Fruit fly (Drosophila melanogaster): ENCODE measurements around the gene dnc.

The dnc gene

dm6 chrX:3176193-3176592 lies at the start of gene dnc:
Gene dnc, plus strand, starts transcription at chrX:3176440.
- TF ChIP-seq Vsx2 (GFP tag; optimal IDR thresholded peaks at IDR 0.05; ENCODE audit: partially characterized antibody) (peak; percentile 67), brk (GFP tag; optimal IDR thresholded peaks at IDR 0.05) (no peak), GATAd (GFP tag; optimal IDR thresholded peaks at IDR 0.05) (no peak), sv (GFP tag; optimal IDR thresholded peaks at IDR 0.05) (no peak), Jra (GFP tag; optimal IDR thresholded peaks at IDR 0.05) (no peak), usp (GFP tag; optimal IDR thresholded peaks at IDR 0.05) (no peak), ey (GFP tag; optimal IDR thresholded peaks at IDR 0.05) (no peak), Hr83 (GFP tag; optimal IDR thresholded peaks at IDR 0.05; ENCODE audit: poor library complexity, severe bottlenecking) (no peak), lola (GFP tag; optimal IDR thresholded peaks at IDR 0.05) (no peak), CrebA (GFP tag; optimal IDR thresholded peaks at IDR 0.05; ENCODE audit: borderline replicate concordance) (no peak), woc (GFP tag; optimal IDR thresholded peaks at IDR 0.05) (no peak), CG32264 (GFP tag; optimal IDR thresholded peaks at IDR 0.05) (no peak), Hr78 (GFP tag; optimal IDR thresholded peaks at IDR 0.05) (no peak), rgr (GFP tag; optimal IDR thresholded peaks at IDR 0.05) (peak; percentile 18), Abd-B (GFP tag; optimal IDR thresholded peaks at IDR 0.05) (no peak), Dif (GFP tag; optimal IDR thresholded peaks at IDR 0.05; ENCODE audit: partially characterized antibody) (peak; percentile 92), Myc (optimal IDR thresholded peaks at IDR 0.05) (no peak), OdsH (GFP tag; optimal IDR thresholded peaks at IDR 0.05) (no peak), psq (GFP tag; optimal IDR thresholded peaks at IDR 0.05) (no peak), Hnf4 (GFP tag; optimal IDR thresholded peaks at IDR 0.05) (no peak), fru (GFP tag; optimal IDR thresholded peaks at IDR 0.05) (no peak), dl (GFP tag; optimal IDR thresholded peaks at IDR 0.05; ENCODE audit: insufficient read depth in 1 of 2, partially characterized antibody in 2 of 2) (peak; percentile 75 to 87), foxo (GFP tag; optimal IDR thresholded peaks at IDR 0.05) (no peak), dsf (GFP tag; optimal IDR thresholded peaks at IDR 0.05; ENCODE audit: borderline replicate concordance) (no peak), Sp1 (GFP tag; optimal IDR thresholded peaks at IDR 0.05) (peak; percentile 17), N (GFP tag; optimal IDR thresholded peaks at IDR 0.05) (no peak)

dm6 chrX:3127564-3127963 lies 48.7 kb upstream of the dnc start:
- TF ChIP-seq Jra (GFP tag; optimal IDR thresholded peaks at IDR 0.05) = no peak
- TF ChIP-seq Myc (optimal IDR thresholded peaks at IDR 0.05) = no peak
- no peak for TF ChIP-seq Abd-B (GFP tag; optimal IDR thresholded peaks at IDR 0.05)
- TF ChIP-seq lola (GFP tag; optimal IDR thresholded peaks at IDR 0.05) = no peak
- no peak for TF ChIP-seq woc (GFP tag; optimal IDR thresholded peaks at IDR 0.05)
- no peak for TF ChIP-seq Vsx2 (GFP tag; optimal IDR thresholded peaks at IDR 0.05; ENCODE audit: partially characterized antibody)
- no peak for TF ChIP-seq tai (GFP tag; optimal IDR thresholded peaks at IDR 0.05)
- TF ChIP-seq dmrt93B (GFP tag; optimal IDR thresholded peaks at IDR 0.05) = no peak
- TF ChIP-seq sage (GFP tag; optimal IDR thresholded peaks at IDR 0.05) = no peak
- no peak for TF ChIP-seq brk (GFP tag; optimal IDR thresholded peaks at IDR 0.05)
- TF ChIP-seq jim (GFP tag; optimal IDR thresholded peaks at IDR 0.05) = no peak
- no peak for TF ChIP-seq Hr83 (GFP tag; optimal IDR thresholded peaks at IDR 0.05; ENCODE audit: poor library complexity, severe bottlenecking)
- no peak for TF ChIP-seq h (GFP tag; optimal IDR thresholded peaks at IDR 0.05)
- no peak for TF ChIP-seq CG32264 (GFP tag; optimal IDR thresholded peaks at IDR 0.05)

dm6 chrX:3131978-3132377 lies 44.3 kb upstream of the dnc start:
- TF ChIP-seq sv (GFP tag; optimal IDR thresholded peaks at IDR 0.05) (no peak), Dfd (GFP tag; optimal IDR thresholded peaks at IDR 0.05) (peak; percentile 92), N (GFP tag; optimal IDR thresholded peaks at IDR 0.05) (no peak), brk (GFP tag; optimal IDR thresholded peaks at IDR 0.05) (no peak)

- TF ChIP-seq h (GFP tag; optimal IDR thresholded peaks at IDR 0.05) = no peak
- no peak for TF ChIP-seq CG9705 (GFP tag; optimal IDR thresholded peaks at IDR 0.05)
- peak in 1 of 2 experiments; percentile 30 for TF ChIP-seq foxo (GFP tag; optimal IDR thresholded peaks at IDR 0.05)
- TF ChIP-seq CrebA (GFP tag; optimal IDR thresholded peaks at IDR 0.05; ENCODE audit: borderline replicate concordance) = no peak
- peak; percentile 7 for TF ChIP-seq Dif (GFP tag; optimal IDR thresholded peaks at IDR 0.05; ENCODE audit: partially characterized antibody)
- no peak for TF ChIP-seq lola (GFP tag; optimal IDR thresholded peaks at IDR 0.05)
- TF ChIP-seq fru (GFP tag; optimal IDR thresholded peaks at IDR 0.05) = peak; percentile 96
- TF ChIP-seq OdsH (GFP tag; optimal IDR thresholded peaks at IDR 0.05) = no peak
- no peak for TF ChIP-seq usp (GFP tag; optimal IDR thresholded peaks at IDR 0.05)
- TF ChIP-seq Vsx2 (GFP tag; optimal IDR thresholded peaks at IDR 0.05; ENCODE audit: partially characterized antibody) = no peak
- no peak for TF ChIP-seq br (GFP tag; optimal IDR thresholded peaks at IDR 0.05)
- peak; percentile 20 for TF ChIP-seq ey (GFP tag; optimal IDR thresholded peaks at IDR 0.05)
- peak; percentile 30 for TF ChIP-seq rgr (GFP tag; optimal IDR thresholded peaks at IDR 0.05)
- no peak for TF ChIP-seq Hr78 (GFP tag; optimal IDR thresholded peaks at IDR 0.05)
- TF ChIP-seq Sp1 (GFP tag; optimal IDR thresholded peaks at IDR 0.05) = peak; percentile 18
- TF ChIP-seq sv (GFP tag; optimal IDR thresholded peaks at IDR 0.05) = no peak
- TF ChIP-seq Jra (GFP tag; optimal IDR thresholded peaks at IDR 0.05) = no peak
- TF ChIP-seq dl (GFP tag; optimal IDR thresholded peaks at IDR 0.05; ENCODE audit: insufficient read depth in 1 of 2, partially characterized antibody in 2 of 2) = no peak
- TF ChIP-seq GATAd (GFP tag; optimal IDR thresholded peaks at IDR 0.05) = no peak
- no peak for TF ChIP-seq brk (GFP tag; optimal IDR thresholded peaks at IDR 0.05)
- TF ChIP-seq psq (GFP tag; optimal IDR thresholded peaks at IDR 0.05) = peak; percentile 30
- no peak for TF ChIP-seq N (GFP tag; optimal IDR thresholded peaks at IDR 0.05)
- no peak for TF ChIP-seq dsf (GFP tag; optimal IDR thresholded peaks at IDR 0.05; ENCODE audit: borderline replicate concordance)
- no peak for TF ChIP-seq Rel (GFP tag; optimal IDR thresholded peaks at IDR 0.05)
- peak; percentile 4 for TF ChIP-seq Rel (tag; optimal IDR thresholded peaks at IDR 0.05)
- no peak for TF ChIP-seq Mio (GFP tag; optimal IDR thresholded peaks at IDR 0.05)
- TF ChIP-seq HLH106 (tag; optimal IDR thresholded peaks at IDR 0.05) = peak; percentile 24
Measured at dm6 chrX:3134383-3135101, 41.7 kb upstream of the dnc start, which contains the start of gene N. Gene N, plus strand, starts transcription at chrX:3134870.

Measured in whole organism, wandering third instar larva.